Worm (Caenorhabditis elegans) whole organism, midembryonic: ENCODE measurements around the gene nhr-261.

ENCODE experiments used
- klf-2 ChIP-seq: fragments of 200-800 bp; sonication (Bioruptor generic); conservative IDR thresholded peaks from 2 replicates; pipeline ENCODE4 v1.3.6; 2022; ENCODE audit warnings: missing genetic modification reagents, missing genetic modification characterization, missing compliant biosample characterization
- med-1 ChIP-seq: sonication (generic microtip); optimal IDR thresholded peaks from 2 replicates; lab custom pipeline; 2017; ENCODE audit warnings: missing genetic modification characterization, mild to moderate bottlenecking, missing compliant biosample characterization, antibody characterized with exemption, missing genetic modification reagents; ENCODE audit not compliant: insufficient read depth
- ztf-29 ChIP-seq: fragments of 200-800 bp; sonication (Bioruptor generic); IDR thresholded peaks from 2 replicates; pipeline ENCODE4 v1.3.6; 2022; ENCODE audit warnings: missing genetic modification reagents, missing genetic modification characterization, missing compliant biosample characterization

- no peak for TF ChIP-seq klf-2
- TF ChIP-seq med-1 (GFP tag; lab: Kevin White, UChicago), result no peak
- TF ChIP-seq ztf-29 (GFP tag; lab: Robert Waterston, UW), result no peak
Observed at ce11 chrII:3877874-3878273, 13.3 kb upstream of the nhr-261 start, which contains the start of gene sdz-7.
